Fruit fly (Drosophila melanogaster): ENCODE measurements around the gene Sr-CIV.

Sr-CIV gene

DNA sequence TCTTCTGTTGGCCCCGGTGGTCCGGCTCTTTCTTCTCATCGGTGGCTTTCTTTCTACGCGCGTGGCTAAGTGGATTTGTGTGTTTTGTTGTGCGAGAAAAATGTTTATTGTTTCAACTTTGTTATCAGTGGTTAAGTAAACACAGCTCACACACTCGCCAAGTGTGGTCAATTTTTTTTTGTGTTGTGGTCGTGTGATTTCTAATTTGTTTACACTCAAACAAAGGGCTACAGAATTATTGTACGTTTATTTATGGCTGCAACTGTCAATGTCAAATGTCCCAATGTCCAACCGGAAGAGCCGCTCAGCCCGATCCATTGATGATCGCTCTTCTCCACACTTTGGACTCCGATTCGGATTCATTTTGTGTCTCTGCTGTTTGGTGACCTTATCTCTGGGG, 46.7 kb upstream of the Sr-CIV start (continued):
- TF ChIP-seq Vsx1 (GFP tag; optimal IDR thresholded peaks at IDR 0.05) (peak; percentile 0), lbe (GFP tag; optimal IDR thresholded peaks at IDR 0.05) (no peak), CG6175 (GFP tag; IDR thresholded peaks at IDR 0.05) (no peak), CG32767 (GFP tag; IDR thresholded peaks at IDR 0.05) (no peak), CG4707 (GFP tag; optimal IDR thresholded peaks at IDR 0.05) (no peak), CG7745 (tag; optimal IDR thresholded peaks at IDR 0.05) (peak; percentile 33), CG7556 (GFP tag; optimal IDR thresholded peaks at IDR 0.05) (no peak), CG15601 (tag; optimal IDR thresholded peaks at IDR 0.05) (peak; percentile 0), Antp (GFP tag; optimal IDR thresholded peaks at IDR 0.05) (no peak), CG15696 (tag; optimal IDR thresholded peaks at IDR 0.05) (peak; percentile 72), CG17361 (GFP tag; IDR thresholded peaks at IDR 0.05) (no peak), Hand (GFP tag; optimal IDR thresholded peaks at IDR 0.05) (no peak), odd (GFP tag; optimal IDR thresholded peaks at IDR 0.05) (peak; percentile 46), Hr39 (optimal IDR thresholded peaks at IDR 0.05) (no peak), lmd (GFP tag; IDR thresholded peaks at IDR 0.05) (no peak), CG15073 (GFP tag; optimal IDR thresholded peaks at IDR 0.05) (no peak), CG4854 (GFP tag; optimal IDR thresholded peaks at IDR 0.05) (no peak), CG12071 (GFP tag; optimal IDR thresholded peaks at IDR 0.05) (no peak), CG34422 (GFP tag; IDR thresholded peaks at IDR 0.05) (no peak), CG17829 (tag; optimal IDR thresholded peaks at IDR 0.05) (no peak), Atf-2 (GFP tag; optimal IDR thresholded peaks at IDR 0.05) (no peak), CG3281 (GFP tag; optimal IDR thresholded peaks at IDR 0.05) (no peak), aop (GFP tag; IDR thresholded peaks at IDR 0.05) (no peak), CG12104 (GFP tag; optimal IDR thresholded peaks at IDR 0.05) (no peak), crp (GFP tag; optimal IDR thresholded peaks at IDR 0.05) (no peak), usp (GFP tag; optimal IDR thresholded peaks at IDR 0.05) (no peak), CG9876 (GFP tag; optimal IDR thresholded peaks at IDR 0.05) (no peak), Fer1 (GFP tag; optimal IDR thresholded peaks at IDR 0.05) (no peak), CG2875 (GFP tag; optimal IDR thresholded peaks at IDR 0.05) (peak; percentile 29), CG8388 (GFP tag; optimal IDR thresholded peaks at IDR 0.05) (peak; percentile 77), CG9727 (GFP tag; optimal IDR thresholded peaks at IDR 0.05) (peak; percentile 29), Sry-β (GFP tag; optimal IDR thresholded peaks at IDR 0.05) (peak; percentile 3), exex (tag; optimal IDR thresholded peaks at IDR 0.05) (no peak), ATbp (GFP tag; optimal IDR thresholded peaks at IDR 0.05) (no peak), CG9215 (GFP tag; IDR thresholded peaks at IDR 0.05) (no peak), sens (GFP tag) (peak; percentile 8), ara (GFP tag; IDR thresholded peaks at IDR 0.05) (no peak), bab2 (GFP tag; optimal IDR thresholded peaks at IDR 0.05) (no peak)

DNA sequence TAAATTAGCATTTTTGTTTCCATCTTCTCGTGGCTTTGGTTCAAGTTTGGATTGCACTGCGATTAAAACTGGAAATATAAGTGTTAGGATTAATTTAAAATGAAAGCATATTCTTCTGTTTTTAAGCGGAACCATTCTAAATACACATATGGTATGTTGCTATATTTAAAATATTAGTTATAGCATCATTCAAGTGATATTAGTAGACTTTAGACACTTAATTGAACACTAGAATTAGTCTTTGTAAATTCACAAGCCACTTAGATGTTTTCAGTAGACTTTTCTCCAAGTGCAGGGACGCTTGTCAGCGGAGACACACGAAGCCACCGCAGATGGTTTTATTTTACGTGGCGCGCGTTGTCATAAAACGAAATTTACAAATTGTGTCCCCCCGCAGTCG, 46.0 kb upstream of the Sr-CIV start:
- TF ChIP-seq CG3163 (GFP tag; optimal IDR thresholded peaks at IDR 0.05) (no peak), Ptx1 (GFP tag; IDR thresholded peaks at IDR 0.05) (peak; percentile 53), CG18764 (GFP tag; optimal IDR thresholded peaks at IDR 0.05) (no peak), luna (GFP tag; optimal IDR thresholded peaks at IDR 0.05) (no peak), p53 (GFP tag; optimal IDR thresholded peaks at IDR 0.05) (no peak), tin (GFP tag; optimal IDR thresholded peaks at IDR 0.05) (peak; percentile 36), lbe (GFP tag; optimal IDR thresholded peaks at IDR 0.05) (no peak), CG12071 (GFP tag; optimal IDR thresholded peaks at IDR 0.05) (no peak), CG8359 (GFP tag; optimal IDR thresholded peaks at IDR 0.05; ENCODE audit: borderline replicate concordance) (no peak), CG6854 (GFP tag; optimal IDR thresholded peaks at IDR 0.05) (no peak), Fer1 (GFP tag; optimal IDR thresholded peaks at IDR 0.05) (no peak), CG4282 (GFP tag; optimal IDR thresholded peaks at IDR 0.05) (no peak), Oaz (GFP tag; IDR thresholded peaks at IDR 0.05) (no peak), vvl (GFP tag; IDR thresholded peaks at IDR 0.05) (no peak), Sox102F (GFP tag; optimal IDR thresholded peaks at IDR 0.05) (peak; percentile 45), PHDP (tag; optimal IDR thresholded peaks at IDR 0.05) (peak; percentile 33), CG2678 (tag; optimal IDR thresholded peaks at IDR 0.05) (peak; percentile 56), Dad (GFP tag; optimal IDR thresholded peaks at IDR 0.05) (no peak), Doc3 (GFP tag; IDR thresholded peaks at IDR 0.05; ENCODE audit: partially characterized antibody) (no peak)

All from whole organism, embryonic.